Fruit fly (Drosophila melanogaster) whole organism, pupa: ENCODE results near the gene CG18048.

Experiments used
- CG10348 ChIP-seq: fragments of 200-800 bp; sonication (Bioruptor generic); IDR thresholded peaks from 2 replicates; pipeline ENCODE4 v1.3.6; 2022; ENCODE audit warnings: missing biosample characterization, missing genetic modification characterization
- CG12605 ChIP-seq: fragments of 200-800 bp; sonication (Bioruptor generic); IDR thresholded peaks from 2 replicates; pipeline ENCODE4 v1.3.6; 2022; ENCODE audit warnings: missing biosample characterization, missing genetic modification characterization
- CG13204 ChIP-seq: fragments of 200-800 bp; sonication (Bioruptor generic); optimal IDR thresholded peaks from 2 replicates; lab custom pipeline; 2018; ENCODE audit warnings: missing biosample characterization, mild to moderate bottlenecking, missing genetic modification characterization, moderate library complexity
- CG14655 ChIP-seq: fragments of 200-800 bp; sonication (Bioruptor generic); optimal IDR thresholded peaks from 3 replicates; lab custom pipeline; 2017; ENCODE audit warnings: mild to moderate bottlenecking, missing biosample characterization, missing genetic modification reagents, missing genetic modification characterization
- CG15710 ChIP-seq: fragments of 200-800 bp; sonication (Bioruptor generic); optimal IDR thresholded peaks from 2 replicates; lab custom pipeline; 2018; ENCODE audit warnings: missing biosample characterization, mild to moderate bottlenecking, missing genetic modification characterization, moderate library complexity
- CG17806 ChIP-seq: fragments of 200-800 bp; sonication (Bioruptor generic); optimal IDR thresholded peaks from 2 replicates; lab custom pipeline; 2018; ENCODE audit warnings: missing biosample characterization, mild to moderate bottlenecking, missing genetic modification characterization, moderate library complexity
- CG32121 ChIP-seq: fragments of 200-800 bp; sonication (Bioruptor generic); IDR thresholded peaks from 2 replicates; pipeline ENCODE4 v1.3.6; 2022; ENCODE audit warnings: missing biosample characterization, missing genetic modification characterization
- CG34367 ChIP-seq: fragments of 200-800 bp; sonication (Bioruptor generic); optimal IDR thresholded peaks from 2 replicates; lab custom pipeline; 2018; ENCODE audit warnings: missing biosample characterization, mild to moderate bottlenecking, missing genetic modification characterization
- CG4496 ChIP-seq: fragments of 200-800 bp; sonication (Bioruptor generic); IDR thresholded peaks from 3 replicates; pipeline ENCODE4 v1.3.6; 2022; ENCODE audit warnings: missing biosample characterization, missing genetic modification characterization
- CG8159 ChIP-seq: fragments of 200-800 bp; sonication (Bioruptor generic); optimal IDR thresholded peaks from 3 replicates; lab custom pipeline; 2018; ENCODE audit warnings: missing biosample characterization, mild to moderate bottlenecking, missing genetic modification characterization, moderate library complexity
- CG8301 ChIP-seq: fragments of 200-800 bp; sonication (Bioruptor generic); optimal IDR thresholded peaks from 2 replicates; lab custom pipeline; 2018; ENCODE audit warnings: missing biosample characterization, mild to moderate bottlenecking, missing genetic modification characterization
- CG9948 ChIP-seq: fragments of 200-800 bp; sonication (Bioruptor generic); optimal IDR thresholded peaks from 2 replicates; lab custom pipeline; 2018; ENCODE audit warnings: missing biosample characterization, mild to moderate bottlenecking, missing genetic modification characterization, moderate library complexity
- D1 ChIP-seq: fragments of 200-800 bp; sonication (Bioruptor generic); optimal IDR thresholded peaks from 2 replicates; lab custom pipeline; 2018; ENCODE audit warnings: missing biosample characterization, mild to moderate bottlenecking, missing genetic modification characterization, moderate library complexity
- EcR ChIP-seq: fragments of 200-800 bp; sonication (Bioruptor generic); optimal IDR thresholded peaks from 3 replicates; lab custom pipeline; 2019; ENCODE audit warnings: missing biosample characterization, missing genetic modification characterization, mild to moderate bottlenecking, moderate library complexity, missing genetic modification reagents
- Ets98B ChIP-seq: fragments of 200-800 bp; sonication (Bioruptor generic); IDR thresholded peaks from 2 replicates; pipeline ENCODE4 v1.3.6; 2022; ENCODE audit warnings: missing biosample characterization, missing genetic modification characterization
- Pif1A ChIP-seq: fragments of 200-800 bp; sonication (Bioruptor generic); optimal IDR thresholded peaks from 3 replicates; lab custom pipeline; 2016; ENCODE audit warnings: missing biosample characterization, missing genetic modification characterization
- Pif1B ChIP-seq: fragments of 200-800 bp; sonication (Bioruptor generic); optimal IDR thresholded peaks from 3 replicates; lab custom pipeline; 2016; ENCODE audit warnings: missing biosample characterization, missing genetic modification characterization
- Snoo ChIP-seq: fragments of 200-800 bp; sonication (Bioruptor generic); optimal IDR thresholded peaks from 3 replicates; lab custom pipeline; 2017; ENCODE audit warnings: missing biosample characterization, mild to moderate bottlenecking, missing genetic modification characterization, inconsistent platforms
- fd96Ca ChIP-seq: fragments of 200-800 bp; sonication (Bioruptor generic); IDR thresholded peaks from 3 replicates; pipeline ENCODE4 v1.3.6; 2022; ENCODE audit warnings: missing biosample characterization, missing genetic modification characterization
- gl ChIP-seq: fragments of 200-800 bp; sonication (Bioruptor generic); optimal IDR thresholded peaks from 2 replicates; lab custom pipeline; 2018; ENCODE audit warnings: missing biosample characterization, mild to moderate bottlenecking, missing genetic modification characterization
- rn ChIP-seq: fragments of 200-800 bp; sonication (Bioruptor generic); IDR thresholded peaks from 2 replicates; pipeline ENCODE4 v1.3.6; 2022; ENCODE audit warnings: missing biosample characterization, missing genetic modification characterization

Gene CG18048

DNA sequence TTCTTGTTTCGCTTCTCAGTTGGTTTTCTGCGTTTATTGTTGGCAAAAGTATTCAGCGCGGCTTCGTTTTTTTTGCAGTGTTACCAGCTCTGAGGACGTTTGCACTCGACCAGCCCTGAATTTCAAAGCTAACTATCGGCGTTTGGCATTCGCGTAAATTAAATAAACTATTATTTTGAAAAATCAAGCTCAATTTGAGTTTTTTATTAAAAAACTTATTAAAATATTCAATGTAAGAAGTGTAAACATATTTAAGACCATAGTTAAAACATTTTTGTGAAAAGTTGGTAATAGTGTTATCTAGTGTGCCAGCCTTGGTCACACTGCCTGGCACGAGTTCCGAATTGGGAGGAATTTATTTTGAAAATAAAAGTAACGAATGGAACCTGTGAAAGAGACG, at the start of gene CG18048, which contains the start of gene SmD2:
TSS of gene CG18048 (plus strand) at position 298 of the 400 bp plus-strand sequence.
TSS of gene SmD2 (minus strand) at position 98 of the 400 bp plus-strand sequence.
- TF ChIP-seq CG17806 (tag; lab: Kevin White, UChicago) (no peak), Pif1A (GFP tag; lab: Kevin White, UChicago) (no peak), CG12605 (GFP tag; lab: Robert Waterston, UW) (no peak), CG10348 (GFP tag; lab: Robert Waterston, UW) (no peak), Ets98B (GFP tag; lab: Robert Waterston, UW) (no peak), CG4496 (no peak), gl (no peak), CG15710 (tag; lab: Kevin White, UChicago) (no peak), Pif1B (no peak), CG34367 (tag; lab: Kevin White, UChicago) (no peak), rn (GFP tag; lab: Robert Waterston, UW) (no peak), CG8301 (tag; lab: Kevin White, UChicago) (no peak), CG14655 (no peak), CG32121 (no peak), fd96Ca (GFP tag; lab: Robert Waterston, UW) (no peak), Snoo (no peak), CG9948 (no peak), CG8159 (tag; lab: Kevin White, UChicago) (no peak), D1 (tag; lab: Kevin White, UChicago) (no peak), CG13204 (no peak)
- TF ChIP-seq, all 21 proteins: peak for 0

- TF ChIP-seq D1 (tag; lab: Kevin White, UChicago) (no peak), rn (GFP tag; lab: Robert Waterston, UW) (no peak), CG32121 (no peak), fd96Ca (GFP tag; lab: Robert Waterston, UW) (no peak), CG9948 (no peak), CG4496 (no peak), CG34367 (tag; lab: Kevin White, UChicago) (no peak), Pif1A (GFP tag; lab: Kevin White, UChicago) (no peak), Pif1B (no peak), Ets98B (GFP tag; lab: Robert Waterston, UW) (no peak), Snoo (no peak), CG8301 (tag; lab: Kevin White, UChicago) (no peak), CG10348 (GFP tag; lab: Robert Waterston, UW) (no peak), gl (no peak), CG12605 (GFP tag; lab: Robert Waterston, UW) (no peak), CG13204 (no peak)
Measured at dm6 chr3R:6297164-6297563, 48.7 kb upstream of the CG18048 start.

DNA sequence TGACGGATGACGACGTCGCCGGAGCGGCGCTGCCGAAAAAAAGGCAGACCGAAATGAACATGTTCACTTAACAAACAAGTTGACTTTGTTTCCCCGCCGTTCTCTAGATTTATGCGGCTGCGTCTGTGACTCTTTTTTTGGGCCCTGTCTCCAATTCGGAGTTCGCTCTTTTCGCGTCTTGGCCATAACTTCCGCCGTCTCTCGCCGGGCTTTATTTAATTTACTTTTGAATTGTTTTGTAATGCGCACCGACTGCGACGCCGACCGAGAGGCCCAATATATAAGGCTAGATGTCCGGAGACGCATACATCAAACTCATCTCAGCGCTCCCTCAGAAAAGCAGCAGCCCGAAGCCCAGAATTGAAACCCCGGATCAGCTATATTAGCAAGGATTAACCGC, 47.1 kb upstream of the CG18048 start, which contains the start of gene Osi14:
TSS of gene Osi14 (plus strand) at position 301 of the 400 bp plus-strand sequence.
- TF ChIP-seq CG32121 (no peak), EcR (GFP tag; lab: Kevin White, UChicago) (no peak), CG34367 (tag; lab: Kevin White, UChicago) (no peak), Pif1B (no peak), Snoo (no peak), CG17806 (tag; lab: Kevin White, UChicago) (no peak), CG9948 (no peak), CG8301 (tag; lab: Kevin White, UChicago) (no peak), CG15710 (tag; lab: Kevin White, UChicago) (no peak), D1 (tag; lab: Kevin White, UChicago) (no peak), CG8159 (tag; lab: Kevin White, UChicago) (no peak), CG14655 (no peak), CG13204 (no peak), CG12605 (GFP tag; lab: Robert Waterston, UW) (no peak), CG4496 (no peak), gl (no peak)

DNA sequence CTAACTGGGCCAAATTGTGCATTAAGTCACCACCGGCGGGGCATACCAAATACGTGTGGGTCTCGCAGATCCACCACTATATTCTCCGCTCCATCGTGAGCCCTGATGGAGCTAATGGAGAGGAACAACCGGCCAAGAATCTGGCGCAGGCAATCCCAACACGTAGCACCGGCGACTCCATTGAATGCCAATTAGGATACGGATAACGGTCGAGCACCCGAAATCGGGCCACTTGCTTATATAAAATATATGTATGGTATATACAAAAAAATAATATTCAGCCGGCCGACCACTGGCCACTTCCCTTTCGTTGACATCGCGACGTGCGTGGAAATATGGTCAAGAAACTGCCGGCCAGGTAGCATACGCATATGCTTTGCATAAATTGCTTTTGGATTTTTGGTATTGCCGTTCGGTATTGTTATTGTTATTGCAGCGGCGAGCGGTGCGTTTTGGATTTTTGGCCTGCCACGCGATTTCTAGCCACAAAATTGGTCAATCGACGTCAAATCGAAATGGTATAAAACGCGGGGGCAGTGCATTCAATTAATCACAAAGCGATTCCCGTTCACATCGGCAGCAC, 44.6 kb upstream of the CG18048 start, which contains the start of gene Osi15:
TSS of gene Osi15 (plus strand) at position 548 of the 583 bp plus-strand sequence.
- no peak for TF ChIP-seq D1 (tag; lab: Kevin White, UChicago)
- no peak for TF ChIP-seq CG8301 (tag; lab: Kevin White, UChicago)
- no peak for TF ChIP-seq EcR (GFP tag; lab: Kevin White, UChicago)
- TF ChIP-seq Pif1B, result no peak
- no peak for TF ChIP-seq CG8159 (tag; lab: Kevin White, UChicago)
- no peak for TF ChIP-seq rn (GFP tag; lab: Robert Waterston, UW)
- TF ChIP-seq CG32121, result no peak
- TF ChIP-seq CG9948, result no peak
- TF ChIP-seq CG12605 (GFP tag; lab: Robert Waterston, UW), result no peak
- TF ChIP-seq CG34367 (tag; lab: Kevin White, UChicago), result no peak
- no peak for TF ChIP-seq Ets98B (GFP tag; lab: Robert Waterston, UW)
- TF ChIP-seq CG14655, result no peak
- no peak for TF ChIP-seq CG13204
- no peak for TF ChIP-seq Pif1A (GFP tag; lab: Kevin White, UChicago)
- TF ChIP-seq CG17806 (tag; lab: Kevin White, UChicago), result no peak
- TF ChIP-seq Snoo, result no peak
- TF ChIP-seq CG15710 (tag; lab: Kevin White, UChicago), result no peak
- no peak for TF ChIP-seq CG10348 (GFP tag; lab: Robert Waterston, UW)
- no peak for TF ChIP-seq gl
- TF ChIP-seq CG4496, result no peak

DNA sequence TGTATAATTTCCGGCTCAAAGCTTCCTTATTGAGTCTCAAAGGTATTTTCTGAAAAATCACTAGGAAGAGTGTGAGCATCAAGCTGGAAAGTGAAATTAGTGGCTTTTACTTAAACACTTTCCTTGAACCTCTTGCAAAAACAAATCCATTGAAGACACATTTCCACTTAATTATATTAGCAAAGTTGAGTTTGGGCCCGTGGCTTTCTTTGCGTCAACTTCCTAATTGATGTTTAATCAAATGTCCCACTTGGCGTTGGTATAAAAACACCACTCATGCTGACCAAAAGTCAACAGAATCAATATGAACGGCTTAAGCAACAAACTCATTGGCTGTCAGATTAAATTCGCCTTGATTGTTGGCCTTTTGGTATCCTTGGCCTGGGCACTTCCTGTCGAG, 42.2 kb upstream of the CG18048 start, which contains the start of gene CG46396:
TSS of gene CG46396 (plus strand) at position 301 of the 400 bp plus-strand sequence.
- TF ChIP-seq Pif1B, result no peak
- no peak for TF ChIP-seq gl
- no peak for TF ChIP-seq EcR (GFP tag; lab: Kevin White, UChicago)
- TF ChIP-seq Snoo, result no peak
- no peak for TF ChIP-seq CG10348 (GFP tag; lab: Robert Waterston, UW)
- TF ChIP-seq CG8301 (tag; lab: Kevin White, UChicago), result no peak
- no peak for TF ChIP-seq CG15710 (tag; lab: Kevin White, UChicago)
- TF ChIP-seq fd96Ca (GFP tag; lab: Robert Waterston, UW), result no peak
- TF ChIP-seq CG17806 (tag; lab: Kevin White, UChicago), result no peak
- TF ChIP-seq CG32121, result no peak
- no peak for TF ChIP-seq CG14655
- no peak for TF ChIP-seq CG12605 (GFP tag; lab: Robert Waterston, UW)
- TF ChIP-seq CG34367 (tag; lab: Kevin White, UChicago), result no peak
- no peak for TF ChIP-seq rn (GFP tag; lab: Robert Waterston, UW)
- no peak for TF ChIP-seq CG8159 (tag; lab: Kevin White, UChicago)
- TF ChIP-seq CG9948, result no peak
- no peak for TF ChIP-seq Ets98B (GFP tag; lab: Robert Waterston, UW)
- no peak for TF ChIP-seq D1 (tag; lab: Kevin White, UChicago)
- no peak for TF ChIP-seq CG4496
- TF ChIP-seq Pif1A (GFP tag; lab: Kevin White, UChicago), result no peak
